Fruit fly (Drosophila melanogaster) whole organism, embryonic: Measurements from ENCODE around the gene Unc50.

Experiments used
- Aef1 ChIP-seq: fragments of 200-800 bp; sonication (Bioruptor generic); IDR thresholded peaks from 3 replicates; pipeline ENCODE4 v1.3.6; 2022; ENCODE audit warnings: missing biosample characterization, missing genetic modification characterization
- Atf6 ChIP-seq: fragments of 200-800 bp; sonication (Bioruptor generic); IDR thresholded peaks from 2 replicates; pipeline ENCODE4 v1.3.6; 2022; ENCODE audit warnings: missing biosample characterization, missing genetic modification characterization
- CG11696 ChIP-seq: fragments of 200-800 bp; sonication (Bioruptor generic); IDR thresholded peaks from 2 replicates; pipeline ENCODE4 v1.3.6; 2022; ENCODE audit warnings: missing biosample characterization, missing genetic modification characterization
- CG13775 ChIP-seq: fragments of 200-800 bp; sonication (Bioruptor generic); optimal IDR thresholded peaks from 3 replicates; lab custom pipeline; 2017; ENCODE audit warnings: missing biosample characterization, mild to moderate bottlenecking, missing genetic modification characterization
- CG15011 ChIP-seq: fragments of 200-800 bp; sonication (Bioruptor generic); optimal IDR thresholded peaks from 3 replicates; lab custom pipeline; 2018; ENCODE audit warnings: missing biosample characterization, mild to moderate bottlenecking, missing genetic modification characterization
- CG2120 ChIP-seq: fragments of 200-800 bp; sonication (Bioruptor generic); optimal IDR thresholded peaks from 3 replicates; lab custom pipeline; 2016; ENCODE audit warnings: missing biosample characterization, missing genetic modification characterization
- CG2199 ChIP-seq: fragments of 200-800 bp; sonication (Bioruptor generic); IDR thresholded peaks from 3 replicates; pipeline ENCODE4 v1.3.6; 2022; ENCODE audit warnings: missing biosample characterization, missing genetic modification characterization
- CG3163 ChIP-seq: fragments of 200-800 bp; sonication (Bioruptor generic); optimal IDR thresholded peaks from 3 replicates; lab custom pipeline; 2016; ENCODE audit warnings: missing biosample characterization, missing genetic modification characterization
- CG3407 ChIP-seq: fragments of 200-800 bp; sonication (Bioruptor generic); optimal IDR thresholded peaks from 2 replicates; lab custom pipeline; 2018; ENCODE audit warnings: missing biosample characterization, mild to moderate bottlenecking, missing genetic modification characterization
- CG3847 ChIP-seq: fragments of 200-800 bp; sonication (Bioruptor generic); IDR thresholded peaks from 2 replicates; pipeline ENCODE4 v1.3.6; 2022; ENCODE audit warnings: missing biosample characterization, missing genetic modification characterization
- CG3995 ChIP-seq: fragments of 200-800 bp; sonication (Bioruptor generic); optimal IDR thresholded peaks from 3 replicates; lab custom pipeline; 2016; ENCODE audit warnings: missing biosample characterization, missing genetic modification characterization
- CG5245 ChIP-seq: fragments of 200-800 bp; sonication (Bioruptor generic); optimal IDR thresholded peaks from 3 replicates; lab custom pipeline; 2016; ENCODE audit warnings: missing biosample characterization, missing genetic modification characterization
- CG7963 ChIP-seq: fragments of 200-800 bp; sonication (Bioruptor generic); IDR thresholded peaks from 3 replicates; pipeline ENCODE4 v1.3.6; 2022; ENCODE audit warnings: missing biosample characterization, missing genetic modification characterization; ENCODE audit not compliant: partially characterized antibody
- CG9797 ChIP-seq: fragments of 200-800 bp; sonication (Bioruptor generic); optimal IDR thresholded peaks from 3 replicates; lab custom pipeline; 2018; ENCODE audit warnings: missing biosample characterization, mild to moderate bottlenecking, missing genetic modification characterization
- CHES-1-like ChIP-seq: fragments of 200-800 bp; sonication (Bioruptor generic); optimal IDR thresholded peaks from 2 replicates; lab custom pipeline; 2016; ENCODE audit warnings: missing biosample characterization, missing genetic modification characterization
- Camta ChIP-seq: fragments of 200-800 bp; sonication (Bioruptor generic); optimal IDR thresholded peaks from 2 replicates; lab custom pipeline; 2016; ENCODE audit warnings: missing biosample characterization, missing genetic modification characterization
- D19B ChIP-seq: fragments of 200-800 bp; sonication (Bioruptor generic); optimal IDR thresholded peaks from 2 replicates; lab custom pipeline; 2017; ENCODE audit warnings: missing biosample characterization, mild to moderate bottlenecking, missing genetic modification characterization
- Doc3 ChIP-seq: fragments of 200-800 bp; sonication (Bioruptor generic); IDR thresholded peaks from 3 replicates; pipeline ENCODE4 v1.3.6; 2022; ENCODE audit warnings: missing biosample characterization, missing genetic modification characterization; ENCODE audit not compliant: partially characterized antibody
- E2f1 ChIP-seq: fragments of 200-800 bp; sonication (Bioruptor generic); IDR thresholded peaks from 2 replicates; pipeline ENCODE4 v1.3.6; 2022; ENCODE audit warnings: missing biosample characterization, missing genetic modification characterization
- Fer1 ChIP-seq: fragments of 200-800 bp; sonication (Bioruptor generic); optimal IDR thresholded peaks from 2 replicates; lab custom pipeline; 2017; ENCODE audit warnings: missing biosample characterization, mild to moderate bottlenecking, missing genetic modification characterization
- Gug ChIP-seq: fragments of 200-800 bp; sonication (Bioruptor generic); IDR thresholded peaks from 4 replicates; pipeline ENCODE4 v1.3.6; 2022; ENCODE audit warnings: missing biosample characterization, missing genetic modification characterization
- H2.0 ChIP-seq: fragments of 200-800 bp; sonication (Bioruptor generic); IDR thresholded peaks from 2 replicates; pipeline ENCODE4 v1.3.6; 2022; ENCODE audit warnings: missing biosample characterization, missing genetic modification characterization
- HLH4C ChIP-seq: fragments of 200-800 bp; sonication (Bioruptor generic); IDR thresholded peaks from 3 replicates; pipeline ENCODE4 v1.3.6; 2022; ENCODE audit warnings: missing biosample characterization, missing genetic modification characterization; ENCODE audit not compliant: partially characterized antibody
- NFAT ChIP-seq: fragments of 200-800 bp; sonication (Bioruptor generic); IDR thresholded peaks from 2 replicates; pipeline ENCODE4 v1.3.6; 2022; ENCODE audit warnings: missing biosample characterization, missing genetic modification characterization
- Nf-YA ChIP-seq: fragments of 200-800 bp; sonication (Bioruptor generic); IDR thresholded peaks from 2 replicates; pipeline ENCODE4 v1.3.6; 2022; ENCODE audit warnings: missing biosample characterization, missing genetic modification characterization
- Nf-YB ChIP-seq: fragments of 200-800 bp; sonication (Bioruptor generic); optimal IDR thresholded peaks from 3 replicates; lab custom pipeline; 2019; ENCODE audit warnings: missing biosample characterization, mild to moderate bottlenecking, missing genetic modification characterization, moderate library complexity
- Opbp ChIP-seq: fragments of 200-800 bp; sonication (Bioruptor generic); IDR thresholded peaks from 3 replicates; pipeline ENCODE4 v1.3.6; 2022; ENCODE audit warnings: missing biosample characterization, missing genetic modification characterization; ENCODE audit not compliant: partially characterized antibody
- Sox100B ChIP-seq: fragments of 200-800 bp; sonication (Bioruptor generic); optimal IDR thresholded peaks from 3 replicates; lab custom pipeline; 2018; ENCODE audit warnings: missing biosample characterization, mild to moderate bottlenecking, missing genetic modification characterization
- Ssrp ChIP-seq: fragments of 200-800 bp; sonication (Bioruptor generic); optimal IDR thresholded peaks from 2 replicates; lab custom pipeline; 2018; ENCODE audit warnings: missing biosample characterization, mild to moderate bottlenecking, missing genetic modification characterization, moderate library complexity
- Vsx1 ChIP-seq: fragments of 200-800 bp; sonication (Bioruptor generic); optimal IDR thresholded peaks from 2 replicates; lab custom pipeline; 2017; ENCODE audit warnings: missing biosample characterization, mild to moderate bottlenecking, missing genetic modification characterization, missing genetic modification reagents
- az2 ChIP-seq: fragments of 200-800 bp; sonication (Bioruptor generic); optimal IDR thresholded peaks from 3 replicates; lab custom pipeline; 2016; ENCODE audit warnings: missing biosample characterization, missing genetic modification characterization
- bab2 ChIP-seq: fragments of 200-800 bp; sonication (Bioruptor generic); optimal IDR thresholded peaks from 2 replicates; lab custom pipeline; 2016; ENCODE audit warnings: missing biosample characterization, missing genetic modification characterization
- ci ChIP-seq: fragments of 200-800 bp; sonication (Bioruptor generic); IDR thresholded peaks from 3 replicates; pipeline ENCODE4 v1.3.6; 2022; ENCODE audit warnings: missing biosample characterization, missing genetic modification characterization
- danr ChIP-seq: fragments of 200-800 bp; sonication (Bioruptor generic); IDR thresholded peaks from 2 replicates; pipeline ENCODE4 v1.3.6; 2022; ENCODE audit warnings: missing biosample characterization, missing genetic modification characterization
- disco-r ChIP-seq: fragments of 200-800 bp; sonication (Bioruptor generic); optimal IDR thresholded peaks from 2 replicates; lab custom pipeline; 2016; ENCODE audit warnings: missing biosample characterization, missing genetic modification characterization
- ems ChIP-seq: fragments of 200-800 bp; sonication (Bioruptor generic); optimal IDR thresholded peaks from 3 replicates; lab custom pipeline; 2016; ENCODE audit warnings: missing biosample characterization, missing genetic modification characterization
- fu2 ChIP-seq: fragments of 200-800 bp; sonication (Bioruptor generic); optimal IDR thresholded peaks from 2 replicates; lab custom pipeline; 2016; ENCODE audit warnings: missing biosample characterization, missing genetic modification characterization
- gcm ChIP-seq: fragments of 200-800 bp; sonication (Bioruptor generic); optimal IDR thresholded peaks from 2 replicates; lab custom pipeline; 2019; ENCODE audit warnings: missing biosample characterization, mild to moderate bottlenecking, missing genetic modification characterization, moderate library complexity
- hkb ChIP-seq, 2 experiments: fragments of 200-800 bp in 1 of 2; fragments of >200 bp in 1 of 2; sonication (Bioruptor generic) in 1 of 2; IDR thresholded peaks in 1 of 2; optimal IDR thresholded peaks in 1 of 2; 2 replicates each; pipeline versions ENCODE4 v1.3.6 to Lab custom; 2017 to 2022; ENCODE audit warnings: missing biosample characterization in 1 of 2, missing genetic modification characterization in 1 of 2
- jigr1 ChIP-seq: fragments of 200-800 bp; sonication (Bioruptor generic); IDR thresholded peaks from 3 replicates; pipeline ENCODE4 v1.3.6; 2022; ENCODE audit warnings: missing biosample characterization, missing genetic modification characterization
- nerfin-2 ChIP-seq: fragments of 200-800 bp; sonication (Bioruptor generic); IDR thresholded peaks from 2 replicates; pipeline ENCODE4 v1.3.6; 2022; ENCODE audit warnings: missing biosample characterization, missing genetic modification characterization; ENCODE audit not compliant: partially characterized antibody
- pb ChIP-seq: fragments of 200-800 bp; sonication (Bioruptor generic); optimal IDR thresholded peaks from 3 replicates; lab custom pipeline; 2016; ENCODE audit warnings: missing biosample characterization, missing genetic modification characterization
- pita ChIP-seq: fragments of 200-800 bp; sonication (Bioruptor generic); optimal IDR thresholded peaks from 2 replicates; lab custom pipeline; 2017; ENCODE audit warnings: missing biosample characterization, mild to moderate bottlenecking, missing genetic modification characterization
- sisA ChIP-seq: fragments of 200-800 bp; sonication (Bioruptor generic); IDR thresholded peaks from 2 replicates; pipeline ENCODE4 v1.3.6; 2022; ENCODE audit warnings: missing biosample characterization, missing genetic modification characterization
- slbo ChIP-seq: fragments of 200-800 bp; sonication (Bioruptor generic); IDR thresholded peaks from 2 replicates; pipeline ENCODE4 v1.3.6; 2022; ENCODE audit warnings: missing biosample characterization, missing genetic modification characterization
- tgo ChIP-seq: fragments of 200-800 bp; sonication (Bioruptor generic); IDR thresholded peaks from 3 replicates; pipeline ENCODE4 v1.3.6; 2022; ENCODE audit warnings: missing biosample characterization, missing genetic modification characterization
- toy ChIP-seq: fragments of 200-800 bp; sonication (Bioruptor generic); IDR thresholded peaks from 2 replicates; pipeline ENCODE4 v1.3.6; 2022; ENCODE audit warnings: missing biosample characterization, missing genetic modification characterization
- unc-4 ChIP-seq: fragments of 200-800 bp; sonication (Bioruptor generic); IDR thresholded peaks from 2 replicates; pipeline ENCODE4 v1.3.6; 2022; ENCODE audit warnings: missing biosample characterization, missing genetic modification characterization; ENCODE audit not compliant: partially characterized antibody
- wek ChIP-seq: fragments of 200-800 bp; sonication (Bioruptor generic); optimal IDR thresholded peaks from 3 replicates; lab custom pipeline; 2018; ENCODE audit warnings: missing biosample characterization, mild to moderate bottlenecking, missing genetic modification characterization, moderate library complexity
- zf30C ChIP-seq: fragments of 200-800 bp; sonication (Bioruptor generic); optimal IDR thresholded peaks from 3 replicates; lab custom pipeline; 2018; ENCODE audit warnings: missing biosample characterization, mild to moderate bottlenecking, missing genetic modification characterization

The Unc50 gene

dm6 chr3R:8715851-8716550 lies 39.6 kb upstream of the Unc50 start, which contains the start of gene TMEM216 (continued):
- TF ChIP-seq Sox100B (GFP tag; lab: Kevin White, UChicago): no peak
- peak; percentile 82 for TF ChIP-seq CG3995 (GFP tag; lab: Kevin White, UChicago)
- TF ChIP-seq hkb (optimal IDR thresholded peaks at IDR 0.05; lab: Kevin White, UChicago): no peak
- TF ChIP-seq hkb (GFP tag; IDR thresholded peaks at IDR 0.05; lab: Robert Waterston, UW): no peak
- TF ChIP-seq CG3407 (GFP tag; lab: Kevin White, UChicago): no peak
- no peak; the same call in 2 of the 3 replicates for TF ChIP-seq Doc3 (GFP tag; lab: Robert Waterston, UW)
- no peak for TF ChIP-seq D19B (GFP tag; lab: Kevin White, UChicago)
- TF ChIP-seq Aef1 (GFP tag; lab: Robert Waterston, UW): no peak
- no peak for TF ChIP-seq az2 (GFP tag; lab: Kevin White, UChicago)
- no peak for TF ChIP-seq Atf6 (GFP tag; lab: Robert Waterston, UW)
- no peak for TF ChIP-seq gcm
- TF ChIP-seq pb (GFP tag; lab: Kevin White, UChicago): no peak
- TF ChIP-seq Nf-YB (GFP tag; lab: Kevin White, UChicago): no peak
- TF ChIP-seq unc-4 (GFP tag; lab: Robert Waterston, UW): peak; percentile 49; the same call in 1 of the 2 replicates
- no peak for TF ChIP-seq toy (GFP tag; lab: Robert Waterston, UW)
- TF ChIP-seq ems: no peak
- TF ChIP-seq Opbp: 0 out of 3 replicates have a peak, but pooled peaks have one; percentile 5
- no peak for TF ChIP-seq Nf-YA (GFP tag; lab: Robert Waterston, UW)
- TF ChIP-seq HLH4C (GFP tag; lab: Robert Waterston, UW): peak; percentile 71
- TF ChIP-seq Camta (GFP tag; lab: Kevin White, UChicago): no peak
- TF ChIP-seq H2.0 (GFP tag; lab: Robert Waterston, UW): no peak
- no peak for TF ChIP-seq tgo
- TF ChIP-seq bab2 (GFP tag; lab: Kevin White, UChicago): no peak
- no peak for TF ChIP-seq pita (GFP tag; lab: Kevin White, UChicago)
- TF ChIP-seq Gug (GFP tag; lab: Robert Waterston, UW): no peak
- peak; percentile 88 for TF ChIP-seq CG9797 (GFP tag; lab: Kevin White, UChicago)
- no peak for TF ChIP-seq CG5245 (GFP tag; lab: Kevin White, UChicago)
- no peak for TF ChIP-seq wek (GFP tag; lab: Kevin White, UChicago)
- TF ChIP-seq zf30C (GFP tag; lab: Kevin White, UChicago): no peak
- no peak for TF ChIP-seq disco-r
- TF ChIP-seq E2f1 (GFP tag; lab: Robert Waterston, UW): no peak
- TF ChIP-seq CG2199: no peak
- no peak for TF ChIP-seq nerfin-2
- no peak for TF ChIP-seq CHES-1-like (GFP tag; lab: Kevin White, UChicago)
- TF ChIP-seq ci (GFP tag; lab: Robert Waterston, UW): peak; percentile 44; the same call in 2 of the 3 replicates
- TF ChIP-seq Vsx1 (GFP tag; lab: Kevin White, UChicago): no peak
- TF ChIP-seq jigr1: no peak
- no peak for TF ChIP-seq sisA (GFP tag; lab: Robert Waterston, UW)
- no peak for TF ChIP-seq CG11696
- TF ChIP-seq CG13775: no peak
- no peak for TF ChIP-seq danr (GFP tag; lab: Robert Waterston, UW)
- TF ChIP-seq CG3847 (GFP tag; lab: Robert Waterston, UW): no peak
- no peak for TF ChIP-seq CG15011 (GFP tag; lab: Kevin White, UChicago)
- no peak for TF ChIP-seq CG3163 (GFP tag; lab: Kevin White, UChicago)
- TF ChIP-seq CG7963: 0 out of 3 replicates have a peak, but pooled peaks have one; percentile 40
- TF ChIP-seq fu2 (GFP tag; lab: Kevin White, UChicago): no peak
- no peak for TF ChIP-seq slbo (GFP tag; lab: Robert Waterston, UW)
- no peak for TF ChIP-seq NFAT
- no peak for TF ChIP-seq CG2120 (GFP tag; lab: Kevin White, UChicago)
- TF ChIP-seq Fer1 (GFP tag; lab: Kevin White, UChicago): no peak
- TF ChIP-seq Ssrp (tag; lab: Kevin White, UChicago): no peak
